Worm (Caenorhabditis elegans) whole organism, mixed stage, embryonic: Measurements from ENCODE around the gene dars-2.

Experiments
- lin-13 ChIP-seq: fragments of 150-350 bp; optimal IDR thresholded peaks from 2 replicates; lab custom pipeline; 2014; ENCODE audit warnings: missing biosample characterization, missing genetic modification characterization
- nhr-76 ChIP-seq: sonication (generic microtip); optimal IDR thresholded peaks from 2 replicates; lab custom pipeline; 2017; ENCODE audit warnings: missing biosample characterization, missing genetic modification characterization
- pha-4 ChIP-seq: fragments of 150-350 bp; optimal IDR thresholded peaks from 2 replicates; lab custom pipeline; 2018; ENCODE audit warnings: missing biosample characterization, missing genetic modification reagents, missing genetic modification characterization

ce11 chrV:12048445-12048844 lies at the start of gene dars-2:
- TF ChIP-seq nhr-76 (tag; lab: Kevin White, UChicago) (no peak), lin-13 (tag; lab: Kevin White, UChicago) (no peak), pha-4 (tag; lab: Kevin White, UChicago) (no peak)
